Worm (Caenorhabditis elegans): ENCODE data around the gene F58A6.1.

The F58A6.1 gene

DNA sequence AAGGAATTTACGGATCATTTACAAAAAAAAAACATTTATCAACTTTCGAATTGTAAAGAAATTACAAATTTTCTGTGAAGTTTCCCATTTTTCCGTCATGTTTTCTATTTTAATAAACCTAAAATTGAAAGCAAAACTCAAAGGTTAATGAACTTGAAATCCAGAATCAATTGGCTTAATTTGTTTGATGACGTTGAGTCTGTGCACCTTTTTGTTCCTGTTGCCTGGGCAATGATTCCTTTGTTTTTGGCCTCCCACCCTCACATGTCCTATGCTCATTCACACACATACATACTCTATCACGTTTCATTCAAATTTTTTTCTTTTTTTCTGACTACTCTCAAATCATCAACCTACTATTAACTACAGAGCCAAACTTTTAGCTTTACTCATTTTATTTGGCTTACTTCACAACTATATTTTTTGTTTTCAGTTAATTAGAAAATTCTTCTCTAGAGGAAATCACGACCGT, 6.4 kb upstream of the F58A6.1 start, which contains the start of gene F58A6.2:
Gene F58A6.2, plus strand, starts transcription at position 422 of the 472 bp plus-strand sequence.
- TF ChIP-seq fkh-8 (tag; optimal IDR thresholded peaks at IDR 0.05) (peak; percentile 66), unc-30 (tag; optimal IDR thresholded peaks at IDR 0.05) (no peak), Y116A8C.19 (tag; optimal IDR thresholded peaks at IDR 0.05; ENCODE audit: borderline replicate concordance) (no peak), hpl-2 (GFP tag; optimal IDR thresholded peaks at IDR 0.05) (no peak), nhr-71 (tag; optimal IDR thresholded peaks at IDR 0.05) (peak; percentile 40), mab-9 (GFP tag; IDR thresholded peaks at IDR 0.05) (no peak), ceh-8 (GFP tag; optimal IDR thresholded peaks at IDR 0.05) (peak; percentile 71)

DNA sequence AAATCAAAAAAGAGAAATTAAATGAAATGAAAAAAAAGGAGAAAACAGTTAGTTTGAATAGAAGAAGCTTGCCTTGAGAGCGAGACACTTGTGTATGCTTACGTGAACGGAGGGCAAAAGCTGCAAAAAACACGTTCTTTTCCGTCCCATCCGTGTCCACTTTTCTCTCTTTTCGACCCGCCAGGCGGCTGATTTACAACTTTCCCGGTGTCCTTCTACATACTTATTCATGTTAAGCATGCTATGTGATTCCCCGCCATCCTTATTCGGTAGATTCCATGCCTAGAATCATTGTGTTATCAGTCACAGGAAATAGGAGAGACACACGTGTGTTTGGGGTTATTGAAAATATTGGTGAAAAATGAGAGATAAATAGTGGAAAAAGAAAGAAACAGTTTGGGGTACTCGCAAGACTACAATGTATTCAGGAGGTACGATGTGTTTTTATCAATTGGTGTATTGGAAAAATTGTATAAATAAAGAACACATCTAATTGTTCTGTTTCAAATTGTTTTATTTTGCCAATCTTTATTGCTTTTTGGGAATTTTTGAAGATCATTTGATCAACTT, 689 bp upstream of the F58A6.1 start, which contains the start of gene nas-29:
Gene nas-29, minus strand, starts transcription at position 92 of the 570 bp plus-strand sequence.
- TF ChIP-seq nhr-19 (GFP tag; conservative IDR thresholded peaks at IDR 0.05) (no peak), sptf-1 (tag; optimal IDR thresholded peaks at IDR 0.05) (no peak), nhr-20 (tag; optimal IDR thresholded peaks at IDR 0.05) (peak; percentile 92), xbp-1 (tag; optimal IDR thresholded peaks at IDR 0.05) (no peak), ztf-11 (tag; optimal IDR thresholded peaks at IDR 0.05) (no peak), alr-1 (tag; optimal IDR thresholded peaks at IDR 0.05; ENCODE audit: borderline replicate concordance) (no peak), elt-2 (tag; optimal IDR thresholded peaks at IDR 0.05) (peak; percentile 91), nhr-71 (tag; optimal IDR thresholded peaks at IDR 0.05) (no peak), dsc-1 (tag; optimal IDR thresholded peaks at IDR 0.05) (no peak), ama-1 (optimal IDR thresholded peaks at IDR 0.05) (no peak), egl-13 (tag; optimal IDR thresholded peaks at IDR 0.05) (no peak), ceh-8 (GFP tag; optimal IDR thresholded peaks at IDR 0.05) (no peak), irx-1 (tag; optimal IDR thresholded peaks at IDR 0.05) (no peak), ceh-82 (tag; optimal IDR thresholded peaks at IDR 0.05) (no peak), elt-3 (tag; optimal IDR thresholded peaks at IDR 0.05) (peak in 1 of 6 experiments; percentile 31), isw-1 (GFP tag; IDR thresholded peaks at IDR 0.05) (no peak), nhr-77 (tag; optimal IDR thresholded peaks at IDR 0.05) (no peak), ztf-4 (tag; optimal IDR thresholded peaks at IDR 0.05) (no peak), mdl-1 (tag; optimal IDR thresholded peaks at IDR 0.05) (no peak), grh-1 (GFP tag; IDR thresholded peaks at IDR 0.05) (no peak), lin-14 (GFP tag; optimal IDR thresholded peaks at IDR 0.05) (peak; percentile 34), ceh-63 (GFP tag; optimal IDR thresholded peaks at IDR 0.05) (no peak), ceh-90 (tag; optimal IDR thresholded peaks at IDR 0.05) (no peak), zag-1 (tag; optimal IDR thresholded peaks at IDR 0.05) (no peak), lin-35 (GFP tag; optimal IDR thresholded peaks at IDR 0.05) (peak in 1 of 2 experiments; percentile 48), fkh-8 (tag; optimal IDR thresholded peaks at IDR 0.05) (no peak), aha-1 (tag; optimal IDR thresholded peaks at IDR 0.05) (no peak), pag-3 (tag; optimal IDR thresholded peaks at IDR 0.05; ENCODE audit: borderline replicate concordance, insufficient read depth) (no peak), ces-1 (GFP tag; optimal IDR thresholded peaks at IDR 0.05) (no peak), blmp-1 (tag; optimal IDR thresholded peaks at IDR 0.05) (no peak), unc-130 (tag; optimal IDR thresholded peaks at IDR 0.05) (no peak), pax-3 (tag; optimal IDR thresholded peaks at IDR 0.05) (no peak), fkh-10 (GFP tag; optimal IDR thresholded peaks at IDR 0.05) (no peak), nhr-76 (tag; optimal IDR thresholded peaks at IDR 0.05) (no peak), egl-27 (tag; optimal IDR thresholded peaks at IDR 0.05) (no peak)

DNA sequence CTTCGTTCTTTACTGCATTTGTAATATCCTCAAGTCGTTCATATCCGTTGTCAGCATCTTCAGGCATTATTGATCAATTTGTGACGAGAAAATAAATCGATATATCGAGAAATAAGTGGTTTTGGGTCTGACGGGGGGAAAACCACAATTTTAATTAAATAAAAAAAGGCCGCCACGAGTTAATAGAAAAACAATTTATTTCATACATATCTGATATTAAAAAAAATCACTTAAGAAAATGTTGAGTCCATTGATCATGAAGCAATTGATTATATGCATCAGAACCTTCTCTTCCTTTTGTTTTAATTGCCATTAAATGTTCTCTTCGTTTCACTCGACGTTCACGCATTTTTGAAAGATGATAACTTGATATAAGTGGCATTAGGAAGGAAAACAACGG, 5.6 kb downstream of the F58A6.1 start, which contains the start of gene F58A6.5:
Gene F58A6.5, minus strand, starts transcription at position 101 of the 400 bp plus-strand sequence.
- TF ChIP-seq C16A3.4 (tag; optimal IDR thresholded peaks at IDR 0.05) = no peak
- TF ChIP-seq tlp-1 (tag; optimal IDR thresholded peaks at IDR 0.05) = no peak
- no peak for TF ChIP-seq zag-1 (tag; optimal IDR thresholded peaks at IDR 0.05)
- no peak for TF ChIP-seq rnt-1 (tag; optimal IDR thresholded peaks at IDR 0.05)
- TF ChIP-seq pag-3 (tag; optimal IDR thresholded peaks at IDR 0.05; ENCODE audit: borderline replicate concordance, insufficient read depth) = no peak
- TF ChIP-seq C04F5.9 (tag; optimal IDR thresholded peaks at IDR 0.05) = no peak
- TF ChIP-seq Y116A8C.19 (tag; optimal IDR thresholded peaks at IDR 0.05; ENCODE audit: borderline replicate concordance) = no peak
- no peak for TF ChIP-seq lsy-2 (tag; optimal IDR thresholded peaks at IDR 0.05)
- no peak for TF ChIP-seq snu-23 (GFP tag; optimal IDR thresholded peaks at IDR 0.05)
- no peak for TF ChIP-seq elt-2 (tag; optimal IDR thresholded peaks at IDR 0.05)
- no peak for TF ChIP-seq aly-2 (tag; optimal IDR thresholded peaks at IDR 0.05)
- no peak for TF ChIP-seq sox-4 (tag; optimal IDR thresholded peaks at IDR 0.05)
- no peak for TF ChIP-seq fkh-8 (tag; optimal IDR thresholded peaks at IDR 0.05)
- TF ChIP-seq sptf-1 (tag; optimal IDR thresholded peaks at IDR 0.05) = no peak
- no peak for TF ChIP-seq nhr-85 (tag)
- no peak for TF ChIP-seq mef-2 (tag; optimal IDR thresholded peaks at IDR 0.05)
- no peak for TF ChIP-seq fos-1 (tag; optimal IDR thresholded peaks at IDR 0.05)
